Fruit fly (Drosophila melanogaster): ENCODE data around the gene CG2701.

Gene CG2701

dm6 chrX:2704134-2704773, 15.9 kb downstream of the CG2701 start, which contains the start of gene eIF2Bbeta:
Gene eIF2Bbeta, plus strand, starts transcription at chrX:2704571.
- no peak for TF ChIP-seq Usf (GFP tag; optimal IDR thresholded peaks at IDR 0.05)
- no peak for TF ChIP-seq CG4730 (GFP tag; IDR thresholded peaks at IDR 0.05)
- TF ChIP-seq B-H1 (GFP tag; IDR thresholded peaks at IDR 0.05), result no peak
- TF ChIP-seq chif (GFP tag; optimal IDR thresholded peaks at IDR 0.05), result no peak
- no peak for TF ChIP-seq CG12155 (GFP tag; optimal IDR thresholded peaks at IDR 0.05)
- no peak for TF ChIP-seq Doc2 (GFP tag; IDR thresholded peaks at IDR 0.05)
- TF ChIP-seq prd (optimal IDR thresholded peaks at IDR 0.05), result no peak
- TF ChIP-seq prd (GFP tag; IDR thresholded peaks at IDR 0.05), result 0 out of 3 replicates have a peak, but pooled peaks have one; percentile 30
- no peak for TF ChIP-seq bowl (GFP tag; IDR thresholded peaks at IDR 0.05)
- TF ChIP-seq Doc3 (GFP tag; IDR thresholded peaks at IDR 0.05; ENCODE audit: partially characterized antibody), result 0 out of 3 replicates have a peak, but pooled peaks have one; percentile 20
- TF ChIP-seq Sry-δ (GFP tag; optimal IDR thresholded peaks at IDR 0.05), result peak; percentile 39
- no peak for TF ChIP-seq CG11695 (GFP tag; IDR thresholded peaks at IDR 0.05)
- TF ChIP-seq CG12299 (tag; optimal IDR thresholded peaks at IDR 0.05), result no peak
- TF ChIP-seq wor (GFP tag; IDR thresholded peaks at IDR 0.05), result no peak
- TF ChIP-seq CG1603 (tag; optimal IDR thresholded peaks at IDR 0.05), result peak; percentile 5
- TF ChIP-seq row (GFP tag; IDR thresholded peaks at IDR 0.05), result peak; percentile 46; the same call in 1 of the 3 replicates
- TF ChIP-seq esg (GFP tag; conservative IDR thresholded peaks at IDR 0.05), result 0 out of 2 replicates have a peak, but pooled peaks have one; percentile 14
- no peak for TF ChIP-seq unpg (GFP tag; optimal IDR thresholded peaks at IDR 0.05)
- peak; percentile 27 for TF ChIP-seq CG15514 (GFP tag; optimal IDR thresholded peaks at IDR 0.05)
- no peak for TF ChIP-seq chm (GFP tag; IDR thresholded peaks at IDR 0.05)
- TF ChIP-seq CG6175 (GFP tag; IDR thresholded peaks at IDR 0.05), result no peak
- no peak for TF ChIP-seq disco-r (GFP tag; optimal IDR thresholded peaks at IDR 0.05)
- no peak for TF ChIP-seq CG8290 (GFP tag; optimal IDR thresholded peaks at IDR 0.05)
- TF ChIP-seq CG8290 (tag; optimal IDR thresholded peaks at IDR 0.05), result peak in 1 of 2 experiments; percentile 15
- TF ChIP-seq unc-4 (GFP tag; IDR thresholded peaks at IDR 0.05; ENCODE audit: partially characterized antibody), result no peak
- TF ChIP-seq CG11560 (tag; IDR thresholded peaks at IDR 0.05), result no peak
- no peak for TF ChIP-seq insv (GFP tag; optimal IDR thresholded peaks at IDR 0.05)
- TF ChIP-seq CG11093 (GFP tag; IDR thresholded peaks at IDR 0.05), result no peak
- TF ChIP-seq TFAM (GFP tag; optimal IDR thresholded peaks at IDR 0.05), result no peak
- TF ChIP-seq eve (GFP tag; optimal IDR thresholded peaks at IDR 0.05), result no peak
- no peak for TF ChIP-seq C15 (GFP tag; IDR thresholded peaks at IDR 0.05)
- peak; percentile 87 for TF ChIP-seq Sry-β (GFP tag; optimal IDR thresholded peaks at IDR 0.05)
- no peak for TF ChIP-seq D (optimal IDR thresholded peaks at IDR 0.05)
- TF ChIP-seq D (GFP tag; optimal IDR thresholded peaks at IDR 0.05), result no peak
- peak; percentile 17; the same call in 1 of the 2 replicates for TF ChIP-seq sna (GFP tag; IDR thresholded peaks at IDR 0.05; ENCODE audit: partially characterized antibody)
- no peak for TF ChIP-seq nom (GFP tag; optimal IDR thresholded peaks at IDR 0.05)
- TF ChIP-seq CG13424 (tag; optimal IDR thresholded peaks at IDR 0.05), result no peak
- no peak for TF ChIP-seq lbe (GFP tag; optimal IDR thresholded peaks at IDR 0.05)
- TF ChIP-seq Dek (tag; optimal IDR thresholded peaks at IDR 0.05), result no peak
- TF ChIP-seq CG17361 (GFP tag; IDR thresholded peaks at IDR 0.05), result no peak
- no peak for TF ChIP-seq CG13894 (tag; optimal IDR thresholded peaks at IDR 0.05)
- peak; percentile 4 for TF ChIP-seq pzg (GFP tag; optimal IDR thresholded peaks at IDR 0.05)
- TF ChIP-seq CG17328 (GFP tag; IDR thresholded peaks at IDR 0.05), result no peak
- TF ChIP-seq Ets65A (GFP tag), result peak; percentile 64
- no peak for TF ChIP-seq CG1792 (GFP tag; optimal IDR thresholded peaks at IDR 0.05)
- no peak for TF ChIP-seq HLH54F (GFP tag; optimal IDR thresholded peaks at IDR 0.05)
- TF ChIP-seq Dref (GFP tag; IDR thresholded peaks at IDR 0.05), result peak; percentile 62
- no peak for TF ChIP-seq mam (GFP tag; optimal IDR thresholded peaks at IDR 0.05)
- TF ChIP-seq CG15269 (tag; optimal IDR thresholded peaks at IDR 0.05), result no peak
- TF ChIP-seq tgo (GFP tag; IDR thresholded peaks at IDR 0.05), result no peak
- TF ChIP-seq CG15696 (tag; optimal IDR thresholded peaks at IDR 0.05), result no peak

Data from whole organism, embryonic.